Fruit fly (Drosophila melanogaster) whole organism, embryonic: ENCODE measurements around the gene Nepl12.

Experiments
- Atf6 ChIP-seq: fragments of 200-800 bp; sonication (Bioruptor generic); IDR thresholded peaks from 2 replicates; pipeline ENCODE4 v1.3.6; 2022; ENCODE audit warnings: missing biosample characterization, missing genetic modification characterization
- BtbVII ChIP-seq: fragments of 200-800 bp; sonication (Bioruptor generic); optimal IDR thresholded peaks from 3 replicates; lab custom pipeline; 2017; ENCODE audit warnings: missing biosample characterization, mild to moderate bottlenecking, missing genetic modification characterization
- CG1024 ChIP-seq: fragments of 200-800 bp; sonication (Bioruptor generic); IDR thresholded peaks from 2 replicates; pipeline ENCODE4 v1.3.6; 2022; ENCODE audit warnings: missing biosample characterization, missing genetic modification characterization
- CG10462 ChIP-seq: fragments of 200-800 bp; sonication (Bioruptor generic); optimal IDR thresholded peaks from 2 replicates; lab custom pipeline; 2016; ENCODE audit warnings: missing biosample characterization, missing genetic modification characterization
- CG11695 ChIP-seq: fragments of 200-800 bp; sonication (Bioruptor generic); IDR thresholded peaks from 3 replicates; pipeline ENCODE4 v1.3.6; 2022; ENCODE audit warnings: missing biosample characterization, missing genetic modification characterization
- CG12104 ChIP-seq: fragments of 200-800 bp; sonication (Bioruptor generic); optimal IDR thresholded peaks from 3 replicates; lab custom pipeline; 2016; ENCODE audit warnings: missing biosample characterization, missing genetic modification characterization
- CG12155 ChIP-seq: fragments of 200-800 bp; sonication (Bioruptor generic); optimal IDR thresholded peaks from 3 replicates; lab custom pipeline; 2016; ENCODE audit warnings: missing biosample characterization, missing genetic modification characterization
- CG12219 ChIP-seq: fragments of 200-800 bp; sonication (Bioruptor generic); optimal IDR thresholded peaks from 3 replicates; lab custom pipeline; 2018; ENCODE audit warnings: missing biosample characterization, mild to moderate bottlenecking, missing genetic modification characterization
- CG13123 ChIP-seq: fragments of 200-800 bp; sonication (Bioruptor generic); optimal IDR thresholded peaks from 2 replicates; lab custom pipeline; 2016; ENCODE audit warnings: missing biosample characterization, missing genetic modification characterization
- CG16779 ChIP-seq: fragments of 200-800 bp; sonication (Bioruptor generic); IDR thresholded peaks from 2 replicates; pipeline ENCODE4 v1.3.6; 2022; ENCODE audit warnings: missing biosample characterization, missing genetic modification characterization
- CG33557 ChIP-seq: fragments of 200-800 bp; sonication (Bioruptor generic); optimal IDR thresholded peaks from 2 replicates; lab custom pipeline; 2019; ENCODE audit warnings: missing biosample characterization, mild to moderate bottlenecking, missing genetic modification characterization, moderate library complexity
- CG4617 ChIP-seq: fragments of 200-800 bp; sonication (Bioruptor generic); optimal IDR thresholded peaks from 3 replicates; lab custom pipeline; 2016; ENCODE audit warnings: missing biosample characterization, missing genetic modification characterization, borderline replicate concordance
- CG4820 ChIP-seq: fragments of 200-800 bp; sonication (Bioruptor generic); optimal IDR thresholded peaks from 3 replicates; lab custom pipeline; 2016; ENCODE audit warnings: missing biosample characterization, missing genetic modification characterization
- CG7556 ChIP-seq: fragments of 200-800 bp; sonication (Bioruptor generic); optimal IDR thresholded peaks from 2 replicates; lab custom pipeline; 2017; ENCODE audit warnings: missing biosample characterization, mild to moderate bottlenecking, missing genetic modification characterization
- Chrac-16 ChIP-seq: fragments of 200-800 bp; sonication (Bioruptor generic); optimal IDR thresholded peaks from 3 replicates; lab custom pipeline; 2016; ENCODE audit warnings: missing biosample characterization, missing genetic modification characterization
- CoRest ChIP-seq: fragments of 200-800 bp; sonication (Bioruptor generic); optimal IDR thresholded peaks from 3 replicates; lab custom pipeline; 2018; ENCODE audit warnings: missing biosample characterization, mild to moderate bottlenecking, missing genetic modification characterization, moderate library complexity
- CrebB ChIP-seq: fragments of 200-800 bp; sonication (Bioruptor generic); optimal IDR thresholded peaks from 3 replicates; lab custom pipeline; 2018; ENCODE audit warnings: missing biosample characterization, mild to moderate bottlenecking, missing genetic modification characterization
- D ChIP-seq, 2 experiments: fragments of 200-800 bp in 1 of 2; fragments of >200 bp in 1 of 2; sonication (Bioruptor generic) in 1 of 2; optimal IDR thresholded peaks; 2 replicates in 1 of 2; 3 replicates in 1 of 2; lab custom pipeline; 2017; ENCODE audit warnings: mild to moderate bottlenecking in 1 of 2, missing biosample characterization in 1 of 2, missing genetic modification characterization in 1 of 2, missing genetic modification reagents in 1 of 2
- Dp ChIP-seq: fragments of 200-800 bp; sonication (Bioruptor generic); optimal IDR thresholded peaks from 2 replicates; lab custom pipeline; 2018; ENCODE audit warnings: missing biosample characterization, mild to moderate bottlenecking, missing genetic modification characterization, moderate library complexity
- Drgx ChIP-seq: fragments of 200-800 bp; sonication (Bioruptor generic); IDR thresholded peaks from 2 replicates; pipeline ENCODE4 v1.3.6; 2022; ENCODE audit warnings: missing biosample characterization, missing genetic modification characterization
- GATAe ChIP-seq: fragments of 200-800 bp; sonication (Bioruptor generic); conservative IDR thresholded peaks from 2 replicates; pipeline ENCODE4 v1.3.6; 2022; ENCODE audit warnings: missing biosample characterization, missing genetic modification characterization
- HLHmδ ChIP-seq: fragments of 200-800 bp; sonication (Bioruptor generic); optimal IDR thresholded peaks from 2 replicates; lab custom pipeline; 2018; ENCODE audit warnings: missing biosample characterization, mild to moderate bottlenecking, missing genetic modification characterization, moderate library complexity
- Hmx ChIP-seq: fragments of 200-800 bp; sonication (Bioruptor generic); optimal IDR thresholded peaks from 2 replicates; lab custom pipeline; 2016; ENCODE audit warnings: missing biosample characterization, missing genetic modification characterization
- Hr78 ChIP-seq, 2 experiments: fragments of 200-800 bp in 1 of 2; fragments of >200 bp in 1 of 2; sonication (Bioruptor generic) in 1 of 2; optimal IDR thresholded peaks; 2 replicates each; lab custom pipeline; 2017 to 2019; ENCODE audit warnings: missing biosample characterization in 2 of 2, missing genetic modification characterization in 2 of 2, mild to moderate bottlenecking in 1 of 2, moderate library complexity in 1 of 2
- Neu2 ChIP-seq: fragments of 200-800 bp; sonication (Bioruptor generic); optimal IDR thresholded peaks from 3 replicates; lab custom pipeline; 2016; ENCODE audit warnings: missing biosample characterization, missing genetic modification characterization, borderline replicate concordance
- PHDP ChIP-seq: fragments of 200-800 bp; sonication (Bioruptor generic); optimal IDR thresholded peaks from 3 replicates; lab custom pipeline; 2018; ENCODE audit warnings: missing biosample characterization, mild to moderate bottlenecking, missing genetic modification characterization, moderate library complexity
- Ptx1 ChIP-seq: fragments of 200-800 bp; sonication (Bioruptor generic); IDR thresholded peaks from 2 replicates; pipeline ENCODE4 v1.3.6; 2022; ENCODE audit warnings: missing biosample characterization, missing genetic modification characterization
- Sin3A ChIP-seq: fragments of >200 bp; optimal IDR thresholded peaks from 2 replicates; lab custom pipeline; 2018
- ap ChIP-seq: fragments of 200-800 bp; sonication (Bioruptor generic); IDR thresholded peaks from 2 replicates; pipeline ENCODE4 v1.3.6; 2022; ENCODE audit warnings: missing biosample characterization, missing genetic modification characterization
- br ChIP-seq: fragments of >200 bp; optimal IDR thresholded peaks from 2 replicates; lab custom pipeline; 2017
- cas ChIP-seq: fragments of 200-800 bp; sonication (Bioruptor generic); IDR thresholded peaks from 2 replicates; pipeline ENCODE4 v1.3.6; 2022; ENCODE audit warnings: missing biosample characterization, missing genetic modification characterization
- fd64A ChIP-seq: fragments of 200-800 bp; sonication (Bioruptor generic); optimal IDR thresholded peaks from 3 replicates; lab custom pipeline; 2018; ENCODE audit warnings: missing biosample characterization, mild to moderate bottlenecking, missing genetic modification characterization
- ftz-f1 ChIP-seq: fragments of 200-800 bp; sonication (Bioruptor generic); optimal IDR thresholded peaks from 2 replicates; lab custom pipeline; 2016; ENCODE audit warnings: missing biosample characterization, missing genetic modification characterization
- gcm ChIP-seq: fragments of 200-800 bp; sonication (Bioruptor generic); optimal IDR thresholded peaks from 2 replicates; lab custom pipeline; 2019; ENCODE audit warnings: missing biosample characterization, mild to moderate bottlenecking, missing genetic modification characterization, moderate library complexity
- hbn ChIP-seq: fragments of 200-800 bp; sonication (Bioruptor generic); IDR thresholded peaks from 2 replicates; pipeline ENCODE4 v1.3.6; 2022; ENCODE audit warnings: missing biosample characterization, missing genetic modification characterization; ENCODE audit not compliant: partially characterized antibody
- hth ChIP-seq: fragments of >200 bp; optimal IDR thresholded peaks from 2 replicates; lab custom pipeline; 2017; ENCODE audit warnings: inconsistent platforms
- ken ChIP-seq: fragments of 200-800 bp; sonication (Bioruptor generic); IDR thresholded peaks from 3 replicates; pipeline ENCODE4 v1.3.6; 2022; ENCODE audit warnings: missing biosample characterization, missing genetic modification characterization
- mld ChIP-seq: fragments of 200-800 bp; sonication (Bioruptor generic); IDR thresholded peaks from 3 replicates; pipeline ENCODE4 v1.3.6; 2022; ENCODE audit warnings: missing biosample characterization, missing genetic modification characterization; ENCODE audit not compliant: partially characterized antibody
- otp ChIP-seq: fragments of 200-800 bp; sonication (Bioruptor generic); IDR thresholded peaks from 3 replicates; pipeline ENCODE4, ENCODE4 v1.3.6; 2022; ENCODE audit warnings: missing biosample characterization, missing genetic modification characterization
- peb ChIP-seq: fragments of 200-800 bp; sonication (Bioruptor generic); IDR thresholded peaks from 2 replicates; pipeline ENCODE4 v1.3.6; 2022; ENCODE audit warnings: missing biosample characterization, missing genetic modification characterization
- phol ChIP-seq: fragments of 200-800 bp; sonication (Bioruptor generic); optimal IDR thresholded peaks from 3 replicates; lab custom pipeline; 2018; ENCODE audit warnings: missing biosample characterization, mild to moderate bottlenecking, missing genetic modification characterization, moderate library complexity
- pita ChIP-seq: fragments of 200-800 bp; sonication (Bioruptor generic); optimal IDR thresholded peaks from 2 replicates; lab custom pipeline; 2017; ENCODE audit warnings: missing biosample characterization, mild to moderate bottlenecking, missing genetic modification characterization
- pnt ChIP-seq: fragments of 200-800 bp; sonication (Bioruptor generic); optimal IDR thresholded peaks from 3 replicates; lab custom pipeline; 2016; ENCODE audit warnings: missing biosample characterization, missing genetic modification characterization
- pzg ChIP-seq: fragments of 200-800 bp; sonication (Bioruptor generic); optimal IDR thresholded peaks from 3 replicates; lab custom pipeline; 2018; ENCODE audit warnings: missing biosample characterization, mild to moderate bottlenecking, missing genetic modification characterization, moderate library complexity
- run ChIP-seq: fragments of 200-800 bp; sonication (Bioruptor generic); optimal IDR thresholded peaks from 3 replicates; lab custom pipeline; 2018; ENCODE audit warnings: missing biosample characterization, mild to moderate bottlenecking, missing genetic modification characterization
- stc ChIP-seq: fragments of 200-800 bp; sonication (Bioruptor generic); IDR thresholded peaks from 2 replicates; pipeline ENCODE4 v1.3.6; 2022; ENCODE audit warnings: missing biosample characterization, missing genetic modification characterization
- ttk ChIP-seq: fragments of 200-800 bp; sonication (Bioruptor generic); IDR thresholded peaks from 2 replicates; pipeline ENCODE4 v2.1.2; 2022; ENCODE audit warnings: missing biosample characterization, missing genetic modification characterization
- tup ChIP-seq: fragments of 200-800 bp; sonication (Bioruptor generic); optimal IDR thresholded peaks from 2 replicates; lab custom pipeline; 2016; ENCODE audit warnings: missing biosample characterization, mild to moderate bottlenecking, missing genetic modification characterization, moderate library complexity
- unc-4 ChIP-seq: fragments of 200-800 bp; sonication (Bioruptor generic); IDR thresholded peaks from 2 replicates; pipeline ENCODE4 v1.3.6; 2022; ENCODE audit warnings: missing biosample characterization, missing genetic modification characterization; ENCODE audit not compliant: partially characterized antibody
- wek ChIP-seq: fragments of 200-800 bp; sonication (Bioruptor generic); optimal IDR thresholded peaks from 3 replicates; lab custom pipeline; 2018; ENCODE audit warnings: missing biosample characterization, mild to moderate bottlenecking, missing genetic modification characterization, moderate library complexity

The Nepl12 gene

dm6 chr3R:9704183-9705007 lies 29.1 kb downstream of the Nepl12 start (continued):
- no peak for TF ChIP-seq CG4617
- TF ChIP-seq Chrac-16: no peak
- no peak for TF ChIP-seq ttk (GFP tag; lab: Robert Waterston, UW)
- TF ChIP-seq peb (GFP tag; lab: Robert Waterston, UW): no peak
- TF ChIP-seq HLHmδ: no peak
- no peak for TF ChIP-seq ap (GFP tag; lab: Robert Waterston, UW)
- no peak for TF ChIP-seq hth
- TF ChIP-seq CG12104 (GFP tag; lab: Kevin White, UChicago): no peak
- no peak for TF ChIP-seq phol (tag; lab: Kevin White, UChicago)
- no peak for TF ChIP-seq CG13123 (GFP tag; lab: Kevin White, UChicago)
- TF ChIP-seq pzg (GFP tag; lab: Kevin White, UChicago): peak; percentile 12
- no peak for TF ChIP-seq Ptx1 (GFP tag; lab: Robert Waterston, UW)
- no peak for TF ChIP-seq CG7556 (GFP tag; lab: Kevin White, UChicago)
- no peak for TF ChIP-seq CG33557 (GFP tag; lab: Kevin White, UChicago)
- no peak for TF ChIP-seq cas
- TF ChIP-seq Dp: no peak
- TF ChIP-seq hbn: no peak
- peak; percentile 25 for TF ChIP-seq fd64A (GFP tag; lab: Kevin White, UChicago)
- TF ChIP-seq D (optimal IDR thresholded peaks at IDR 0.05; lab: Kevin White, UChicago): no peak
- no peak for TF ChIP-seq D (GFP tag; optimal IDR thresholded peaks at IDR 0.05; lab: Kevin White, UChicago)
- no peak for TF ChIP-seq Sin3A (lab: Kevin White, UChicago)
- TF ChIP-seq wek: no peak
- no peak for TF ChIP-seq stc (GFP tag; lab: Robert Waterston, UW)
- TF ChIP-seq ken (GFP tag; lab: Robert Waterston, UW): no peak
- TF ChIP-seq CG4820 (GFP tag; lab: Kevin White, UChicago): no peak
- TF ChIP-seq br (lab: Kevin White, UChicago): no peak
- TF ChIP-seq PHDP (tag; lab: Kevin White, UChicago): no peak
- no peak for TF ChIP-seq otp (GFP tag; lab: Robert Waterston, UW)
- TF ChIP-seq CG12219: no peak
- no peak for TF ChIP-seq GATAe (GFP tag; lab: Robert Waterston, UW)
- peak; percentile 36 for TF ChIP-seq CrebB
- no peak for TF ChIP-seq pnt (GFP tag; lab: Kevin White, UChicago)
- peak; percentile 43 for TF ChIP-seq gcm (GFP tag; lab: Kevin White, UChicago)
- TF ChIP-seq CoRest (tag; lab: Kevin White, UChicago): no peak
- no peak for TF ChIP-seq Hmx (GFP tag; lab: Kevin White, UChicago)
- TF ChIP-seq tup (GFP tag; lab: Kevin White, UChicago): no peak
- no peak for TF ChIP-seq ftz-f1
- no peak for TF ChIP-seq pita (GFP tag; lab: Kevin White, UChicago)
- TF ChIP-seq mld (GFP tag; lab: Robert Waterston, UW): no peak
- TF ChIP-seq CG1024: no peak
- no peak for TF ChIP-seq CG16779 (GFP tag; lab: Robert Waterston, UW)
- TF ChIP-seq run (tag; lab: Kevin White, UChicago): no peak
- TF ChIP-seq BtbVII (GFP tag; lab: Kevin White, UChicago): peak; percentile 5
- no peak for TF ChIP-seq CG11695 (GFP tag; lab: Robert Waterston, UW)
- no peak for TF ChIP-seq CG12155 (GFP tag; lab: Kevin White, UChicago)
- no peak for TF ChIP-seq Atf6 (GFP tag; lab: Robert Waterston, UW)
- no peak for TF ChIP-seq unc-4
- peak in 1 of 2 experiments; percentile 32 for TF ChIP-seq Hr78 (GFP tag; optimal IDR thresholded peaks at IDR 0.05; lab: Kevin White, UChicago)
- TF ChIP-seq Neu2 (GFP tag; lab: Kevin White, UChicago): no peak
- TF ChIP-seq Drgx (GFP tag; lab: Robert Waterston, UW): no peak
- TF ChIP-seq CG10462 (GFP tag; lab: Kevin White, UChicago): no peak
